Worm (Caenorhabditis elegans): ENCODE data around the gene Y7A5A.5.

Y7A5A.5 gene

ce11 chrX:15782027-15782426 lies 4.6 kb downstream of the Y7A5A.5 start, which contains the start of gene Y7A5A.24:
Gene Y7A5A.24, minus strand, starts transcription at chrX:15782127.
- no peak for TF ChIP-seq tbx-9 (tag; optimal IDR thresholded peaks at IDR 0.05; ENCODE audit: borderline replicate concordance)
- no peak for TF ChIP-seq fkh-3 (tag; optimal IDR thresholded peaks at IDR 0.05)
- TF ChIP-seq lin-54 (GFP tag; optimal IDR thresholded peaks at IDR 0.05): no peak
- no peak for TF ChIP-seq F37B4.10 (GFP tag; IDR thresholded peaks at IDR 0.05)
- no peak for TF ChIP-seq pha-4 (tag; optimal IDR thresholded peaks at IDR 0.05)
- no peak for TF ChIP-seq F57C9.4 (tag; optimal IDR thresholded peaks at IDR 0.05)
- no peak for TF ChIP-seq pbrm-1 (GFP tag; IDR thresholded peaks at IDR 0.05)
- no peak for TF ChIP-seq ztf-3 (GFP tag; optimal IDR thresholded peaks at IDR 0.05)
- TF ChIP-seq Y53G8AR.9 (GFP tag; conservative IDR thresholded peaks at IDR 0.05): no peak
- no peak for TF ChIP-seq ccch-3 (GFP tag; optimal IDR thresholded peaks at IDR 0.05)
- TF ChIP-seq F10E7.11 (tag; optimal IDR thresholded peaks at IDR 0.05): no peak
- TF ChIP-seq lin-40 (tag; optimal IDR thresholded peaks at IDR 0.05): no peak
- TF ChIP-seq hsf-1 (GFP tag; IDR thresholded peaks at IDR 0.05): no peak
- TF ChIP-seq chd-7 (tag; optimal IDR thresholded peaks at IDR 0.05): no peak
- TF ChIP-seq ceh-40 (GFP tag; IDR thresholded peaks at IDR 0.05): no peak
- TF ChIP-seq B0019.2 (GFP tag; conservative IDR thresholded peaks at IDR 0.05): no peak
- no peak for TF ChIP-seq F39B2.1 (GFP tag; IDR thresholded peaks at IDR 0.05)
- TF ChIP-seq rcor-1 (GFP tag; IDR thresholded peaks at IDR 0.05): no peak
- TF ChIP-seq zim-3 (tag; optimal IDR thresholded peaks at IDR 0.05): no peak
- no peak for TF ChIP-seq hlh-12 (tag; optimal IDR thresholded peaks at IDR 0.05)

- TF ChIP-seq ceh-79 (tag; optimal IDR thresholded peaks at IDR 0.05) (no peak), mel-28 (tag; optimal IDR thresholded peaks at IDR 0.05; ENCODE audit: borderline replicate concordance) (no peak), madf-10 (tag; optimal IDR thresholded peaks at IDR 0.05) (peak; percentile 19), chd-7 (tag; optimal IDR thresholded peaks at IDR 0.05) (peak; percentile 27), B0035.1 (tag; optimal IDR thresholded peaks at IDR 0.05) (no peak), ceh-40 (GFP tag; IDR thresholded peaks at IDR 0.05) (no peak), fkh-3 (tag; optimal IDR thresholded peaks at IDR 0.05) (no peak), dox-1 (GFP tag; IDR thresholded peaks at IDR 0.05) (peak; percentile 50; the same call in 1 of the 2 replicates), let-526 (GFP tag; IDR thresholded peaks at IDR 0.05) (no peak), sptf-2 (GFP tag; optimal IDR thresholded peaks at IDR 0.05) (no peak), lsy-27 (tag; optimal IDR thresholded peaks at IDR 0.05; ENCODE audit: borderline replicate concordance, insufficient read depth) (no peak), hrde-1 (tag; optimal IDR thresholded peaks at IDR 0.05; ENCODE audit: borderline replicate concordance) (no peak), die-1 (tag; optimal IDR thresholded peaks at IDR 0.05) (no peak), tbp1 (GFP tag; optimal IDR thresholded peaks at IDR 0.05) (peak; percentile 4), nhr-80 (tag; optimal IDR thresholded peaks at IDR 0.05) (peak; percentile 98), attf-5 (GFP tag; optimal IDR thresholded peaks at IDR 0.05) (peak; percentile 20), lin-40 (tag; optimal IDR thresholded peaks at IDR 0.05) (peak; percentile 24), F10E7.11 (tag; optimal IDR thresholded peaks at IDR 0.05) (no peak), ets-4 (GFP tag; optimal IDR thresholded peaks at IDR 0.05) (no peak), mxl-1 (tag; optimal IDR thresholded peaks at IDR 0.05) (no peak), Y53G8AR.9 (GFP tag; conservative IDR thresholded peaks at IDR 0.05) (no peak), egl-44 (GFP tag; IDR thresholded peaks at IDR 0.05) (no peak), ztf-6 (GFP tag; IDR thresholded peaks at IDR 0.05) (no peak), zim-3 (tag; optimal IDR thresholded peaks at IDR 0.05) (no peak), snpc-4 (GFP tag; optimal IDR thresholded peaks at IDR 0.05) (no peak), snpc-4 (tag; optimal IDR thresholded peaks at IDR 0.05) (peak in 1 of 4 experiments; percentile 18), F23B12.7 (tag; optimal IDR thresholded peaks at IDR 0.05; ENCODE audit: insufficient read depth) (peak; percentile 66), madf-8 (GFP tag; conservative IDR thresholded peaks at IDR 0.05) (no peak), zfh-2 (GFP tag; conservative IDR thresholded peaks at IDR 0.05) (no peak), let-607 (tag; optimal IDR thresholded peaks at IDR 0.05) (peak; percentile 97 to 98), sdz-38 (tag; optimal IDR thresholded peaks at IDR 0.05) (no peak), mes-4 (tag; optimal IDR thresholded peaks at IDR 0.05) (no peak), Y95B8A.8 (GFP tag; IDR thresholded peaks at IDR 0.05) (no peak), B0336.3 (GFP tag; IDR thresholded peaks at IDR 0.05) (0 out of 2 replicates have a peak, but pooled peaks have one; percentile 18)
These were observed 7.1 kb downstream of the Y7A5A.5 start for ce11 chrX:15779503-15779902.
